Worm (Caenorhabditis elegans) whole organism, L4/young adult: Measurements from ENCODE around the gene crls-1.

ENCODE experiments used
- W03F9.2 ChIP-seq: fragments of 150-350 bp; optimal IDR thresholded peaks from 2 replicates; lab custom pipeline; 2014; ENCODE audit warnings: missing biosample characterization, missing genetic modification characterization
- him-1 ChIP-seq: sonication (generic microtip); optimal IDR thresholded peaks from 2 replicates; lab custom pipeline; 2016; ENCODE audit warnings: missing genotype, missing genetic modification reagents, missing genetic modification characterization, missing compliant biosample characterization

DNA sequence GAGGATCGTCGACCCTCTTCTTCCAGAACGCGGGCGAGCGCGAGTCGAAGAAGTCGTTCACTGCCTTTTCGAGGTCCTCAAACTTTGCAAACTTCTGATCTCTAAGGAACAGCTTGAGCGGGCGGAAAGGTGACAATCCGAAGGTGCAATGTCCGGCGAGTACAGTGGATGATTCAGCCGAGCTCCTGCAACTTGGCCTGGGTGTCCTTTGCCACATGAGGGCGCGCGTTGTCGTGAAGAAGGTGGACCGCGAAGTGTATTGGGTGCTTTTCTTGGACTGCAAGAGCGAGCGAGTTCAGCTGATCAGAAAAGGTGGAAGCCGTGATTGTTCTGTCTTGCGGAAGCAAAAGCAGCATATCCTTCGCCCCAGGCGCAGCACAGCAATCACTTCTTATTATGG lies 32.3 kb upstream of the crls-1 start:
- TF ChIP-seq him-1 = no peak
- TF ChIP-seq W03F9.2 (tag; lab: Kevin White, UChicago) = no peak
